Worm (Caenorhabditis elegans) whole organism, midembryonic: Measurements from ENCODE around the gene mpk-2.

Source experiments
- T22C8.4 ChIP-seq: fragments of 200-800 bp; sonication (Bioruptor generic); IDR thresholded peaks from 2 replicates; pipeline ENCODE4 v1.3.6; 2022; ENCODE audit warnings: missing genetic modification characterization, missing compliant biosample characterization
- klf-2 ChIP-seq: fragments of 200-800 bp; sonication (Bioruptor generic); conservative IDR thresholded peaks from 2 replicates; pipeline ENCODE4 v1.3.6; 2022; ENCODE audit warnings: missing genetic modification reagents, missing genetic modification characterization, missing compliant biosample characterization
- ref-1 ChIP-seq: fragments of 200-800 bp; sonication (Bioruptor generic); conservative IDR thresholded peaks from 2 replicates; pipeline ENCODE4 v1.3.6; 2022; ENCODE audit warnings: missing genetic modification reagents, missing genetic modification characterization, missing compliant biosample characterization
- tab-1 ChIP-seq: fragments of 200-800 bp; sonication (Bioruptor generic); IDR thresholded peaks from 2 replicates; pipeline ENCODE4 v1.3.6; 2022; ENCODE audit warnings: missing genetic modification characterization, missing compliant biosample characterization
- ztf-23 ChIP-seq: fragments of 200-800 bp; sonication (Bioruptor generic); IDR thresholded peaks from 2 replicates; pipeline ENCODE4 v1.3.6; 2022; ENCODE audit warnings: missing genetic modification reagents, missing genetic modification characterization, missing compliant biosample characterization

DNA sequence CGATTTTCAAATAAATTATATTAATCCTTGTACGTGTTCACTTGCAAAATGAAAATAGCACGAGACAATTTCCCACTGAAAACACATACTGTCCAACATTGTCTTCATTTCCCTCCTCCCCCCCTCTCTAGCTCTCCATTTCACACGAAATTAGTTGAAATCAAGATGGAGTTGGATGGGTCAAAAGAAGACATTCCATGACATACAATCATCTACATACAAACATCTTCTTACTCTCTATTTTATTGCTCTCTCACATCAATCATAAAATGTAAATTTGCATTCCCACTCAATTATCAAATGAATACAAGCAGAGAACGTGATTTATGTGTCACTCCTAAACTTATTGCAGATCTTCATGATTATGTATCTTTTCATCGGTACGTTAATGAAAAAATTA, 11.8 kb downstream of the mpk-2 start, which contains the start of gene srsy-1:
- TF ChIP-seq ztf-23: no peak
- no peak for TF ChIP-seq tab-1 (GFP tag; lab: Robert Waterston, UW)
- no peak for TF ChIP-seq klf-2 (GFP tag; lab: Robert Waterston, UW)
- no peak for TF ChIP-seq T22C8.4 (GFP tag; lab: Robert Waterston, UW)
- TF ChIP-seq ref-1 (GFP tag; lab: Robert Waterston, UW): no peak
